Worm (Caenorhabditis elegans) whole organism, late embryonic: ENCODE data around the gene srh-79.

ENCODE experiments used
- C08G9.2 ChIP-seq: sonication (generic microtip); optimal IDR thresholded peaks from 2 replicates; lab custom pipeline; 2016; ENCODE audit warnings: mild to moderate bottlenecking, missing genetic modification characterization, moderate library complexity, missing compliant biosample characterization
- C38D4.7 ChIP-seq: fragments of 200-800 bp; sonication (Bioruptor generic); optimal IDR thresholded peaks from 2 replicates; lab custom pipeline; 2018; ENCODE audit warnings: mild to moderate bottlenecking, missing genetic modification characterization, moderate library complexity, missing compliant biosample characterization
- F13H6.1 ChIP-seq: sonication (generic microtip); optimal IDR thresholded peaks from 2 replicates; lab custom pipeline; 2016; ENCODE audit warnings: missing genetic modification characterization, missing compliant biosample characterization
- K09A11.1 ChIP-seq: sonication (generic microtip); optimal IDR thresholded peaks from 2 replicates; lab custom pipeline; 2017; ENCODE audit warnings: antibody characterized with exemption, mild to moderate bottlenecking, missing genetic modification characterization, missing compliant biosample characterization; ENCODE audit not compliant: insufficient read depth
- T23F11.4 ChIP-seq: fragments of 200-800 bp; sonication (Bioruptor generic); optimal IDR thresholded peaks from 2 replicates; lab custom pipeline; 2018; ENCODE audit warnings: mild to moderate bottlenecking, missing genetic modification characterization, missing compliant biosample characterization
- Y22D7AL.16 ChIP-seq: sonication (generic microtip); optimal IDR thresholded peaks from 2 replicates; lab custom pipeline; 2016; ENCODE audit warnings: missing genetic modification characterization, missing compliant biosample characterization
- ceh-19 ChIP-seq: fragments of 200-800 bp; sonication (Bioruptor generic); optimal IDR thresholded peaks from 2 replicates; lab custom pipeline; 2018; ENCODE audit warnings: mild to moderate bottlenecking, missing genetic modification characterization, missing compliant biosample characterization
- ceh-30 ChIP-seq: fragments of 150-350 bp; optimal IDR thresholded peaks from 2 replicates; lab custom pipeline; 2014; ENCODE audit warnings: missing biosample characterization, missing genetic modification characterization
- ceh-34 ChIP-seq: sonication (generic microtip); optimal IDR thresholded peaks from 2 replicates; lab custom pipeline; 2016; ENCODE audit warnings: mild to moderate bottlenecking, missing genetic modification characterization, missing compliant biosample characterization
- ceh-48 ChIP-seq: sonication (generic microtip); optimal IDR thresholded peaks from 2 replicates; lab custom pipeline; 2016; ENCODE audit warnings: missing genetic modification characterization, inconsistent platforms, missing compliant biosample characterization
- ceh-6 ChIP-seq: fragments of 200-800 bp; sonication (Bioruptor generic); optimal IDR thresholded peaks from 2 replicates; lab custom pipeline; 2018; ENCODE audit warnings: mild to moderate bottlenecking, missing genetic modification characterization, missing compliant biosample characterization
- che-1 ChIP-seq: sonication (generic microtip); optimal IDR thresholded peaks from 2 replicates; lab custom pipeline; 2016; ENCODE audit warnings: mild to moderate bottlenecking, missing genetic modification characterization, missing compliant biosample characterization
- dmd-4 ChIP-seq: sonication (generic microtip); optimal IDR thresholded peaks from 2 replicates; lab custom pipeline; 2016; ENCODE audit warnings: borderline replicate concordance, missing genetic modification characterization, missing compliant biosample characterization
- elt-4 ChIP-seq: sonication (generic microtip); optimal IDR thresholded peaks from 2 replicates; lab custom pipeline; 2016; ENCODE audit warnings: missing genetic modification characterization, missing compliant biosample characterization
- ets-4 ChIP-seq: sonication (generic microtip); optimal IDR thresholded peaks from 2 replicates; lab custom pipeline; 2016; ENCODE audit warnings: missing genetic modification characterization, missing compliant biosample characterization
- fax-1 ChIP-seq: sonication (generic microtip); optimal IDR thresholded peaks from 2 replicates; lab custom pipeline; 2016; ENCODE audit warnings: missing genotype, missing genetic modification characterization, missing compliant biosample characterization
- fkh-6 ChIP-seq: sonication (generic microtip); optimal IDR thresholded peaks from 2 replicates; lab custom pipeline; 2016; ENCODE audit warnings: missing genetic modification characterization, missing compliant biosample characterization
- hlh-6 ChIP-seq: sonication (generic microtip); optimal IDR thresholded peaks from 2 replicates; lab custom pipeline; 2016; ENCODE audit warnings: missing genotype, missing genetic modification characterization, missing compliant biosample characterization
- hlh-8 ChIP-seq: sonication (generic microtip); optimal IDR thresholded peaks from 2 replicates; lab custom pipeline; 2016; ENCODE audit warnings: missing genotype, missing genetic modification characterization, missing compliant biosample characterization
- madf-2 ChIP-seq: sonication (generic microtip); optimal IDR thresholded peaks from 2 replicates; lab custom pipeline; 2017; ENCODE audit warnings: missing genetic modification characterization, missing compliant biosample characterization
- nfya-1 ChIP-seq: sonication (generic microtip); optimal IDR thresholded peaks from 2 replicates; lab custom pipeline; 2017; ENCODE audit warnings: missing genetic modification characterization, mild to moderate bottlenecking, missing compliant biosample characterization, antibody characterized with exemption, moderate library complexity
- nhr-11 ChIP-seq: fragments of 150-350 bp; optimal IDR thresholded peaks from 2 replicates; lab custom pipeline; 2014; ENCODE audit warnings: missing biosample characterization, missing genetic modification characterization
- nhr-232 ChIP-seq: sonication (generic microtip); optimal IDR thresholded peaks from 2 replicates; lab custom pipeline; 2016; ENCODE audit warnings: missing genetic modification characterization, missing compliant biosample characterization
- pat-9 ChIP-seq: fragments of 200-800 bp; sonication (Bioruptor generic); optimal IDR thresholded peaks from 2 replicates; lab custom pipeline; 2018; ENCODE audit warnings: mild to moderate bottlenecking, missing genetic modification characterization, moderate library complexity, missing compliant biosample characterization
- pha-2 ChIP-seq: sonication (generic microtip); optimal IDR thresholded peaks from 2 replicates; lab custom pipeline; 2017; ENCODE audit warnings: mild to moderate bottlenecking, missing genetic modification characterization, missing compliant biosample characterization
- ref-2 ChIP-seq: sonication (generic microtip); optimal IDR thresholded peaks from 2 replicates; lab custom pipeline; 2016; ENCODE audit warnings: missing genetic modification characterization, missing compliant biosample characterization
- rnt-1 ChIP-seq: sonication (generic microtip); optimal IDR thresholded peaks from 2 replicates; lab custom pipeline; 2016; ENCODE audit warnings: missing genetic modification characterization, missing compliant biosample characterization
- sdc-2 ChIP-seq: sonication (generic microtip); optimal IDR thresholded peaks from 2 replicates; lab custom pipeline; 2016; ENCODE audit warnings: missing genotype, missing genetic modification characterization, missing compliant biosample characterization
- sox-2 ChIP-seq: fragments of 200-800 bp; sonication (Bioruptor generic); IDR thresholded peaks from 2 replicates; pipeline ENCODE4 v1.3.6; 2022; ENCODE audit warnings: missing genetic modification reagents, missing genetic modification characterization, missing compliant biosample characterization
- tbx-7 ChIP-seq: sonication (generic microtip); optimal IDR thresholded peaks from 2 replicates; lab custom pipeline; 2016; ENCODE audit warnings: missing genotype, missing genetic modification characterization, missing compliant biosample characterization
- ttx-3 ChIP-seq: sonication (generic microtip); optimal IDR thresholded peaks from 2 replicates; lab custom pipeline; 2016; ENCODE audit warnings: missing genetic modification reagents, missing genetic modification characterization, missing compliant biosample characterization
- unc-86 ChIP-seq: sonication (generic microtip); optimal IDR thresholded peaks from 2 replicates; lab custom pipeline; 2016; ENCODE audit warnings: missing genetic modification characterization, missing compliant biosample characterization
- zip-5 ChIP-seq: sonication (generic microtip); optimal IDR thresholded peaks from 2 replicates; lab custom pipeline; 2016; ENCODE audit warnings: missing genetic modification characterization, missing compliant biosample characterization
- ztf-16 ChIP-seq: sonication (generic microtip); optimal IDR thresholded peaks from 2 replicates; lab custom pipeline; 2017; ENCODE audit warnings: missing genetic modification characterization, missing compliant biosample characterization

Gene srh-79

ce11 chrV:7476766-7477165, 20.8 kb upstream of the srh-79 start, which contains the start of gene srh-125:
Gene srh-125, minus strand, starts transcription at chrV:7476866.
- TF ChIP-seq hlh-6 (tag; lab: Kevin White, UChicago): no peak

ce11 chrV:7478404-7478803, 19.1 kb upstream of the srh-79 start, which contains the start of gene str-190:
Gene str-190, minus strand, starts transcription at chrV:7478504.
- TF ChIP-seq ets-4 (tag; lab: Kevin White, UChicago): no peak

- TF ChIP-seq fkh-6 (tag; lab: Kevin White, UChicago) (no peak), Y22D7AL.16 (tag; lab: Kevin White, UChicago) (no peak), ceh-6 (GFP tag; lab: Kevin White, UChicago) (no peak), T23F11.4 (no peak), tbx-7 (tag; lab: Kevin White, UChicago) (no peak), C38D4.7 (no peak), rnt-1 (tag; lab: Kevin White, UChicago) (no peak), nhr-11 (no peak), dmd-4 (tag; lab: Kevin White, UChicago) (no peak), ceh-19 (GFP tag; lab: Kevin White, UChicago) (no peak), nhr-232 (tag; lab: Kevin White, UChicago) (no peak)
Observed at ce11 chrV:7480949-7481348, 16.6 kb upstream of the srh-79 start, which contains the start of gene C18B10.6. Gene C18B10.6, minus strand, starts transcription at chrV:7481049.

- no peak for TF ChIP-seq ceh-6 (GFP tag; lab: Kevin White, UChicago)
- TF ChIP-seq T23F11.4: no peak
- TF ChIP-seq nfya-1 (tag; lab: Kevin White, UChicago): no peak
Observed at ce11 chrV:7485000-7485399, 12.5 kb upstream of the srh-79 start, which contains the start of gene srbc-8. Gene srbc-8, minus strand, starts transcription at chrV:7485100.

ce11 chrV:7487518-7487917, 10.0 kb upstream of the srh-79 start, which contains the start of gene srbc-7:
Gene srbc-7, minus strand, starts transcription at chrV:7487618.
- TF ChIP-seq nhr-232 (tag; lab: Kevin White, UChicago) (no peak), che-1 (tag; lab: Kevin White, UChicago) (no peak), ceh-19 (GFP tag; lab: Kevin White, UChicago) (no peak), Y22D7AL.16 (tag; lab: Kevin White, UChicago) (no peak), ceh-48 (no peak), nfya-1 (tag; lab: Kevin White, UChicago) (no peak), ztf-16 (tag; lab: Kevin White, UChicago) (no peak), ceh-6 (GFP tag; lab: Kevin White, UChicago) (no peak), fax-1 (tag; lab: Kevin White, UChicago) (no peak), ceh-30 (no peak), pha-2 (tag; lab: Kevin White, UChicago) (no peak), fkh-6 (tag; lab: Kevin White, UChicago) (no peak), unc-86 (tag; lab: Kevin White, UChicago) (no peak), F13H6.1 (tag; lab: Kevin White, UChicago) (no peak), C38D4.7 (no peak), ref-2 (tag; lab: Kevin White, UChicago) (no peak), sdc-2 (no peak)

ce11 chrV:7490340-7490739, 7.2 kb upstream of the srh-79 start, which contains the start of gene srbc-9:
Gene srbc-9, minus strand, starts transcription at chrV:7490440.
- TF ChIP-seq K09A11.1: no peak
- no peak for TF ChIP-seq hlh-8 (tag; lab: Kevin White, UChicago)
- no peak for TF ChIP-seq sox-2
- no peak for TF ChIP-seq pat-9 (tag; lab: Kevin White, UChicago)
- no peak for TF ChIP-seq C08G9.2
- TF ChIP-seq zip-5: no peak
- TF ChIP-seq madf-2 (tag; lab: Kevin White, UChicago): no peak
- TF ChIP-seq T23F11.4: no peak
- TF ChIP-seq hlh-6 (tag; lab: Kevin White, UChicago): no peak
- TF ChIP-seq fkh-6 (tag; lab: Kevin White, UChicago): no peak
- no peak for TF ChIP-seq ttx-3 (tag; lab: Kevin White, UChicago)
- no peak for TF ChIP-seq ceh-34
- TF ChIP-seq elt-4 (tag; lab: Kevin White, UChicago): no peak
- TF ChIP-seq, all 69 proteins: peak for 0
